Worm (Caenorhabditis elegans) whole organism, L2 larva: ENCODE data around the gene str-14.

Source experiments
- C34F6.9 ChIP-seq: fragments of 150-350 bp; optimal IDR thresholded peaks from 2 replicates; lab custom pipeline; 2014; ENCODE audit warnings: missing biosample characterization, missing genetic modification characterization
- R02D3.7 ChIP-seq: fragments of 150-350 bp; optimal IDR thresholded peaks from 2 replicates; lab custom pipeline; 2014; ENCODE audit warnings: missing biosample characterization, missing genetic modification characterization
- ceh-16 ChIP-seq: fragments of 150-350 bp; optimal IDR thresholded peaks from 2 replicates; lab custom pipeline; 2014; ENCODE audit warnings: missing biosample characterization, missing genetic modification characterization
- dmd-4 ChIP-seq: sonication (generic microtip); optimal IDR thresholded peaks from 2 replicates; lab custom pipeline; 2017; ENCODE audit warnings: missing biosample characterization, missing genetic modification characterization
- elt-3 ChIP-seq: sonication (generic microtip); optimal IDR thresholded peaks from 2 replicates; lab custom pipeline; 2017; ENCODE audit warnings: missing biosample characterization, missing genetic modification characterization
- fos-1 ChIP-seq: fragments of 150-350 bp; optimal IDR thresholded peaks from 2 replicates; lab custom pipeline; 2014; ENCODE audit warnings: missing biosample characterization, missing genetic modification characterization
- lin-39 ChIP-seq: fragments of 150-350 bp; optimal IDR thresholded peaks from 2 replicates; lab custom pipeline; 2014; ENCODE audit warnings: missing biosample characterization, missing genetic modification reagents, missing genetic modification characterization
- nhr-10 ChIP-seq: sonication (generic microtip); optimal IDR thresholded peaks from 2 replicates; lab custom pipeline; 2017; ENCODE audit warnings: missing biosample characterization, missing genetic modification characterization
- nhr-12 ChIP-seq: fragments of 150-350 bp; optimal IDR thresholded peaks from 2 replicates; lab custom pipeline; 2014; ENCODE audit warnings: missing biosample characterization, missing genetic modification characterization
- skn-1 ChIP-seq: sonication (generic microtip); optimal IDR thresholded peaks from 2 replicates; lab custom pipeline; 2017; ENCODE audit warnings: missing biosample characterization, missing genetic modification characterization
- unc-55 ChIP-seq: fragments of 150-350 bp; sonication (generic microtip); optimal IDR thresholded peaks from 3 replicates; lab custom pipeline; 2014; ENCODE audit warnings: missing biosample characterization, missing genetic modification reagents, missing genetic modification characterization
- unc-62 ChIP-seq: fragments of 150-350 bp; optimal IDR thresholded peaks from 2 replicates; lab custom pipeline; 2014; ENCODE audit warnings: missing biosample characterization, missing genetic modification reagents, missing genetic modification characterization
- zag-1 ChIP-seq: fragments of 150-350 bp; optimal IDR thresholded peaks from 2 replicates; lab custom pipeline; 2014; ENCODE audit warnings: missing biosample characterization, missing genetic modification characterization

ce11 chrV:16406357-16406756, 48.6 kb downstream of the str-14 start:
- TF ChIP-seq dmd-4 (tag; lab: Kevin White, UChicago) (no peak), zag-1 (tag; lab: Kevin White, UChicago) (no peak), skn-1 (no peak), C34F6.9 (tag; lab: Kevin White, UChicago) (no peak), unc-62 (GFP tag; lab: Kevin White, UChicago) (no peak), ceh-16 (tag; lab: Kevin White, UChicago) (no peak), unc-55 (GFP tag; lab: Kevin White, UChicago) (no peak), lin-39 (no peak), R02D3.7 (tag; lab: Kevin White, UChicago) (no peak), elt-3 (no peak), fos-1 (tag; lab: Kevin White, UChicago) (no peak), nhr-12 (tag; lab: Kevin White, UChicago) (no peak), nhr-10 (tag; lab: Kevin White, UChicago) (no peak)
